Fruit fly (Drosophila melanogaster) whole organism, pupa: Measurements from ENCODE around the gene UbcE2H.

Experiments
- CG10348 ChIP-seq: fragments of 200-800 bp; sonication (Bioruptor generic); IDR thresholded peaks from 2 replicates; pipeline ENCODE4 v1.3.6; 2022; ENCODE audit warnings: missing biosample characterization, missing genetic modification characterization
- CG12605 ChIP-seq: fragments of 200-800 bp; sonication (Bioruptor generic); IDR thresholded peaks from 2 replicates; pipeline ENCODE4 v1.3.6; 2022; ENCODE audit warnings: missing biosample characterization, missing genetic modification characterization
- CG13204 ChIP-seq: fragments of 200-800 bp; sonication (Bioruptor generic); optimal IDR thresholded peaks from 2 replicates; lab custom pipeline; 2018; ENCODE audit warnings: missing biosample characterization, mild to moderate bottlenecking, missing genetic modification characterization, moderate library complexity
- CG14655 ChIP-seq: fragments of 200-800 bp; sonication (Bioruptor generic); optimal IDR thresholded peaks from 3 replicates; lab custom pipeline; 2017; ENCODE audit warnings: mild to moderate bottlenecking, missing biosample characterization, missing genetic modification reagents, missing genetic modification characterization
- CG15710 ChIP-seq: fragments of 200-800 bp; sonication (Bioruptor generic); optimal IDR thresholded peaks from 2 replicates; lab custom pipeline; 2018; ENCODE audit warnings: missing biosample characterization, mild to moderate bottlenecking, missing genetic modification characterization, moderate library complexity
- CG17806 ChIP-seq: fragments of 200-800 bp; sonication (Bioruptor generic); optimal IDR thresholded peaks from 2 replicates; lab custom pipeline; 2018; ENCODE audit warnings: missing biosample characterization, mild to moderate bottlenecking, missing genetic modification characterization, moderate library complexity
- CG32121 ChIP-seq: fragments of 200-800 bp; sonication (Bioruptor generic); IDR thresholded peaks from 2 replicates; pipeline ENCODE4 v1.3.6; 2022; ENCODE audit warnings: missing biosample characterization, missing genetic modification characterization
- CG34367 ChIP-seq: fragments of 200-800 bp; sonication (Bioruptor generic); optimal IDR thresholded peaks from 2 replicates; lab custom pipeline; 2018; ENCODE audit warnings: missing biosample characterization, mild to moderate bottlenecking, missing genetic modification characterization
- CG4496 ChIP-seq: fragments of 200-800 bp; sonication (Bioruptor generic); IDR thresholded peaks from 3 replicates; pipeline ENCODE4 v1.3.6; 2022; ENCODE audit warnings: missing biosample characterization, missing genetic modification characterization
- CG8159 ChIP-seq: fragments of 200-800 bp; sonication (Bioruptor generic); optimal IDR thresholded peaks from 3 replicates; lab custom pipeline; 2018; ENCODE audit warnings: missing biosample characterization, mild to moderate bottlenecking, missing genetic modification characterization, moderate library complexity
- CG8301 ChIP-seq: fragments of 200-800 bp; sonication (Bioruptor generic); optimal IDR thresholded peaks from 2 replicates; lab custom pipeline; 2018; ENCODE audit warnings: missing biosample characterization, mild to moderate bottlenecking, missing genetic modification characterization
- CG9948 ChIP-seq: fragments of 200-800 bp; sonication (Bioruptor generic); optimal IDR thresholded peaks from 2 replicates; lab custom pipeline; 2018; ENCODE audit warnings: missing biosample characterization, mild to moderate bottlenecking, missing genetic modification characterization, moderate library complexity
- D1 ChIP-seq: fragments of 200-800 bp; sonication (Bioruptor generic); optimal IDR thresholded peaks from 2 replicates; lab custom pipeline; 2018; ENCODE audit warnings: missing biosample characterization, mild to moderate bottlenecking, missing genetic modification characterization, moderate library complexity
- EcR ChIP-seq: fragments of 200-800 bp; sonication (Bioruptor generic); optimal IDR thresholded peaks from 3 replicates; lab custom pipeline; 2019; ENCODE audit warnings: missing biosample characterization, missing genetic modification characterization, mild to moderate bottlenecking, moderate library complexity, missing genetic modification reagents
- Ets98B ChIP-seq: fragments of 200-800 bp; sonication (Bioruptor generic); IDR thresholded peaks from 2 replicates; pipeline ENCODE4 v1.3.6; 2022; ENCODE audit warnings: missing biosample characterization, missing genetic modification characterization
- Pif1A ChIP-seq: fragments of 200-800 bp; sonication (Bioruptor generic); optimal IDR thresholded peaks from 3 replicates; lab custom pipeline; 2016; ENCODE audit warnings: missing biosample characterization, missing genetic modification characterization
- Pif1B ChIP-seq: fragments of 200-800 bp; sonication (Bioruptor generic); optimal IDR thresholded peaks from 3 replicates; lab custom pipeline; 2016; ENCODE audit warnings: missing biosample characterization, missing genetic modification characterization
- Snoo ChIP-seq: fragments of 200-800 bp; sonication (Bioruptor generic); optimal IDR thresholded peaks from 3 replicates; lab custom pipeline; 2017; ENCODE audit warnings: missing biosample characterization, mild to moderate bottlenecking, missing genetic modification characterization, inconsistent platforms
- fd96Ca ChIP-seq: fragments of 200-800 bp; sonication (Bioruptor generic); IDR thresholded peaks from 3 replicates; pipeline ENCODE4 v1.3.6; 2022; ENCODE audit warnings: missing biosample characterization, missing genetic modification characterization
- gl ChIP-seq: fragments of 200-800 bp; sonication (Bioruptor generic); optimal IDR thresholded peaks from 2 replicates; lab custom pipeline; 2018; ENCODE audit warnings: missing biosample characterization, mild to moderate bottlenecking, missing genetic modification characterization
- rn ChIP-seq: fragments of 200-800 bp; sonication (Bioruptor generic); IDR thresholded peaks from 2 replicates; pipeline ENCODE4 v1.3.6; 2022; ENCODE audit warnings: missing biosample characterization, missing genetic modification characterization

Gene UbcE2H

DNA sequence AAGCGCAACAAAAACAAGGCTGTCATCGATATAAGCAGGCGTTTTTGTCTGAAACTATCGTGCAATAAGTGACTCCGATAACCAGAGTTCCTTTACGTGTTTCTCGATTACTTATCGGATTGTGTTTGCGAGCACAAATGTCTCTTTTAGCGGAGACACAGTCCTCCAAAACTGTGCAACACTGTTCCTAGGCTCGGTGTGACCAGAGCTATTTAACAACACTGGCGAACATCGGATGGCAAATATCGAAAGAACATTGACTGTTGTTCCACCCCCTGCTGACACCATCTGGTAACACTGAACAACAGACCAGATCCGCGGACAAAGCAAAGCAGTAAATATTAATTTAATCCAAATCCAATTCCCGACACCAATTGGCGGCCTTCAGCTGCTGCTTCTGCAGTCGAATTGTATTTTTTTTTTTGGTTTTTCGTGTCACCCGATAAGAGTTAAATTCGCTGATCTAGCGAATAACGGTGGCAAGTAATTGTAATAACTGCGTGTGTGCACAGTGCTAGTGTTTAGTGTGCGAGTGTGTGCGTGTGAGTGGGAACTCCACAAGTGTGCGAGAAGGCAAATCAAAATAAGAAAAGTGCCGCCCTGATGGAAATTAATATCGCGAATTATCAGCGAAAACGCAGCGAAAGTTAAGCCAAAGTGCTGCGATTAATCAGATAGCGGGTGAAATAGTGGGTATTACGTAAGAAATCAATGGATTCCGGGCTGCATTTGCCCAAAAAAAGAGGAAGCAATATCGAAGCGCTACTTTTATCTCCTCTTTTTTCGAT, 32.3 kb downstream of the UbcE2H start, which contains the start of gene mys:
Gene mys (plus strand): TSS at position 254 of the 788 bp plus-strand sequence.
- TF ChIP-seq Snoo (tag; lab: Kevin White, UChicago) (no peak), CG15710 (tag; lab: Kevin White, UChicago) (no peak), CG14655 (peak; percentile 40), CG8301 (tag; lab: Kevin White, UChicago) (peak; percentile 27), CG32121 (GFP tag; lab: Robert Waterston, UW) (no peak), CG12605 (peak; percentile 63), CG13204 (GFP tag; lab: Kevin White, UChicago) (peak; percentile 14), Pif1B (no peak), CG8159 (tag; lab: Kevin White, UChicago) (no peak), CG4496 (GFP tag; lab: Robert Waterston, UW) (peak; percentile 19; the same call in 1 of the 3 replicates), CG9948 (tag; lab: Kevin White, UChicago) (no peak), D1 (tag; lab: Kevin White, UChicago) (no peak), Pif1A (GFP tag; lab: Kevin White, UChicago) (no peak), CG10348 (GFP tag; lab: Robert Waterston, UW) (no peak), gl (tag; lab: Kevin White, UChicago) (peak; percentile 37), fd96Ca (GFP tag; lab: Robert Waterston, UW) (peak; percentile 18; the same call in 1 of the 3 replicates), EcR (GFP tag; lab: Kevin White, UChicago) (no peak)

DNA sequence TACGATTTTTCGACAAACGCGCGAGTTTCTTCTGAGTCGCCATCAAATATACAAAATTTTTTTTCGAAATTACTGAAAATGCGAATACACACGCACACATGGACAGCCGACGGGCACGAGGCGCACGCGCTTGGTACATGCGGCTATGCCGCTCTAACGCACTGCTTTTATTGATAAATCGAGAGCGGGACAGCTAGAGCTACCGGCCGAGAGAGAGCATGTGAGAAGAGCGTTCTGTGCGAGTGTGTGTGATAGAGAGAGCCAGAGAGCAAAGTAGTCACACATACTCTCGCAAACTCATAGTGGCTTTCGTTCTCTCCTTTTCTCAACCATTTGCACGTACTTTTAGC, 33.0 kb downstream of the UbcE2H start:
- TF ChIP-seq CG17806 (no peak), CG4496 (GFP tag; lab: Robert Waterston, UW) (peak; percentile 77), EcR (GFP tag; lab: Kevin White, UChicago) (no peak), CG14655 (peak; percentile 14), Snoo (tag; lab: Kevin White, UChicago) (no peak), gl (tag; lab: Kevin White, UChicago) (no peak), CG15710 (tag; lab: Kevin White, UChicago) (no peak), CG9948 (tag; lab: Kevin White, UChicago) (no peak), rn (GFP tag; lab: Robert Waterston, UW) (no peak), CG32121 (GFP tag; lab: Robert Waterston, UW) (peak; percentile 54; the same call in 1 of the 2 replicates), CG12605 (peak; percentile 34; the same call in 1 of the 2 replicates), CG34367 (tag; lab: Kevin White, UChicago) (no peak), D1 (tag; lab: Kevin White, UChicago) (no peak), CG13204 (GFP tag; lab: Kevin White, UChicago) (no peak), Pif1A (GFP tag; lab: Kevin White, UChicago) (no peak), CG10348 (GFP tag; lab: Robert Waterston, UW) (no peak), CG8159 (tag; lab: Kevin White, UChicago) (peak; percentile 4), Pif1B (no peak), fd96Ca (GFP tag; lab: Robert Waterston, UW) (peak; percentile 52; the same call in 1 of the 3 replicates), CG8301 (tag; lab: Kevin White, UChicago) (no peak), Ets98B (GFP tag; lab: Robert Waterston, UW) (peak; percentile 58)

DNA sequence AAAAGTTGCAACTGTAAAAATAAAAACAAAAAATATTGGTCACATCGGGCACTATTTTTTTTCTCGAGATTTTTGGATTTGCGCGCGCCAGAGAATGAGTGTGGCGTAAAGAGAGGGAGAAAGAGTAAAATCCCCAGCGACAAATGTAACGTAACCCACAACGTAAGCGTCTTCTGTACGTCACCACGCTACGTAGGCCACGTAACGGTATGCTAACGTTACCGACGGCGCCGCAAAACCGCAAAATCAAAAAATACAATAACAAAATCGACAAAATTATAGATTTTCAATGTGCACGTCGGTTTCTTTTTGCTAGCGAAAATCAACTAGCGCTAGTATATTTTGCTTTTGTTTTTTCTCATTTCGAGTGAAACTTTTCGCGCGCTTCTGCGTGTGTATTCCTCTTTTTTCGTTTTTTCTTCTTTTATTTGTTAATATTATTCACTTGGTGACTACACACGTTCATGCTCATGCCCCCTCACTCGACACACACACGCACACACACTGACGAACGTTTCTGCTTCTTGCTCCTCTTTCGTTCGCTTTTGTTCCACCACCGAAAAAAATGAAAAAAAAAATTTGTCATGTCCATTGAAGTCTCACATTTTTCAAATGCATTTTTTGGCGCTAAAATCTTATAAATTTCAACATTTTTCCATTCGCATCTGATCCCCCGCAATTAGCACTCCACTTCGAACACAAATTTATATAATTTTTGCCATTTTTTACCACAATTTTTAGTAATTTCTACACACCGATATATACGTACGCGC, 33.5 kb downstream of the UbcE2H start:
- TF ChIP-seq Pif1B, result peak; percentile 15
- no peak for TF ChIP-seq CG12605
- TF ChIP-seq CG9948 (tag; lab: Kevin White, UChicago), result no peak
- no peak for TF ChIP-seq CG10348 (GFP tag; lab: Robert Waterston, UW)
- no peak for TF ChIP-seq CG8301 (tag; lab: Kevin White, UChicago)
- TF ChIP-seq CG15710 (tag; lab: Kevin White, UChicago), result no peak
- TF ChIP-seq CG8159 (tag; lab: Kevin White, UChicago), result no peak
- peak; percentile 7 for TF ChIP-seq Pif1A (GFP tag; lab: Kevin White, UChicago)
- no peak for TF ChIP-seq EcR (GFP tag; lab: Kevin White, UChicago)
- peak; percentile 34; the same call in 1 of the 2 replicates for TF ChIP-seq Ets98B (GFP tag; lab: Robert Waterston, UW)
- no peak for TF ChIP-seq rn (GFP tag; lab: Robert Waterston, UW)

DNA sequence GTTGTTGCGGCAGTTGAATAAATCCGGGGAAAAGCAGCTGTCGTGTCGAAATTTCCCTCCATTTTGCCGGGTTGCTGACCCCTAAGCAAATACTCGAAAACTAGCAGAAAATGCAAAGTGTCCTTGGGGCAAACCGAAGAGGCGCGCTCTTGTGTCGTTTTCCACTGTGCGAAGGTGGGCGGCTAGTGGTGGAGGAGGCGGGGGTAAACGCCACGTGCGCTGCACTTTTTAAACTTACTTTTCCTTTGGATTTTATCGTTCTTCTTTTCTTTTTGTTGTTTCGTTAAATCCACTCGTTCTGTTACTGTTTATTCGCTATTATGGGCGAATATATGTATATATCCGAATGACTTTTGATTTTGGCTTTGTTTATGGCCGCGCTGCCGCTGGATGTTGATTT, 34.2 kb downstream of the UbcE2H start:
- no peak for TF ChIP-seq CG8301 (tag; lab: Kevin White, UChicago)
- TF ChIP-seq Pif1B, result no peak
- TF ChIP-seq CG32121 (GFP tag; lab: Robert Waterston, UW), result no peak
- TF ChIP-seq D1 (tag; lab: Kevin White, UChicago), result no peak
- no peak for TF ChIP-seq gl (tag; lab: Kevin White, UChicago)

DNA sequence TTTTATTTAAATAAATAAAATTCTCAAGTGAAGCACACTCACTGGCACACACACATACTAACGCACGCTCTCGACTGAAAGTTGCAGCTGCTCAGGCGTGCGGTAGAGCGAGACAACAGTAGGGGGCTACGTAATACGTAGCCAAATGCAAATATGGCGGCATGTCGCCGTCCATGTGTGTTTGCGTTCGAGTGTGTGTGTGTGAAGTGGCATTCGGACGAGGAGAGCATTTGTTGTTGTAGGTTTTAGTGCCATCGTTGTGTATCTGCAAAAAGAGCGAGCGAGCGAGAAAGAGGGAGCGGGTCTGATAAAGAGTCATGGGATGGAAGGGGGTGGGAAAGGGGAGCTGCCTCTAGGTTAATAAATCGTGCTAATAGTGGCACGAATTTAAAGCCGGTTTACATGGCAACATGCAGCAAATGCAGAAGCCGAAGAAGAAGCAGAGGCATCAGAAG, 35.4 kb downstream of the UbcE2H start:
- TF ChIP-seq rn (GFP tag; lab: Robert Waterston, UW), result no peak
- TF ChIP-seq CG17806, result no peak
- TF ChIP-seq Ets98B (GFP tag; lab: Robert Waterston, UW), result peak; percentile 50
- TF ChIP-seq CG9948 (tag; lab: Kevin White, UChicago), result no peak
- TF ChIP-seq Pif1A (GFP tag; lab: Kevin White, UChicago), result no peak
- peak; percentile 55 for TF ChIP-seq EcR (GFP tag; lab: Kevin White, UChicago)
- TF ChIP-seq gl (tag; lab: Kevin White, UChicago), result peak; percentile 29
- TF ChIP-seq Snoo (tag; lab: Kevin White, UChicago), result no peak
- peak; percentile 68; the same call in 2 of the 3 replicates for TF ChIP-seq CG4496 (GFP tag; lab: Robert Waterston, UW)
- no peak for TF ChIP-seq CG34367 (tag; lab: Kevin White, UChicago)
- peak; percentile 60 for TF ChIP-seq CG12605
- peak; percentile 59; the same call in 1 of the 3 replicates for TF ChIP-seq fd96Ca (GFP tag; lab: Robert Waterston, UW)
- TF ChIP-seq CG15710 (tag; lab: Kevin White, UChicago), result no peak
- no peak for TF ChIP-seq CG10348 (GFP tag; lab: Robert Waterston, UW)
- TF ChIP-seq CG8301 (tag; lab: Kevin White, UChicago), result no peak
- TF ChIP-seq Pif1B, result peak; percentile 21
- TF ChIP-seq D1 (tag; lab: Kevin White, UChicago), result no peak
- TF ChIP-seq CG8159 (tag; lab: Kevin White, UChicago), result no peak
- TF ChIP-seq CG13204 (GFP tag; lab: Kevin White, UChicago), result peak; percentile 23
- TF ChIP-seq CG14655, result no peak
- peak; percentile 35; the same call in 1 of the 2 replicates for TF ChIP-seq CG32121 (GFP tag; lab: Robert Waterston, UW)
